Worm (Caenorhabditis elegans) whole organism, L3 larva: Measurements from ENCODE around the gene pcyt-2.2.

Experiments used
- ZK546.5 ChIP-seq: sonication (generic microtip); optimal IDR thresholded peaks from 2 replicates; lab custom pipeline; 2017; ENCODE audit warnings: missing biosample characterization, missing genetic modification characterization
- aly-2 ChIP-seq: fragments of 150-350 bp; optimal IDR thresholded peaks from 2 replicates; lab custom pipeline; 2014; ENCODE audit warnings: missing biosample characterization, missing genetic modification characterization
- ama-1 ChIP-seq: fragments of 150-350 bp; optimal IDR thresholded peaks from 2 replicates; lab custom pipeline; 2018
- ceh-28 ChIP-seq: fragments of 150-350 bp; optimal IDR thresholded peaks from 2 replicates; lab custom pipeline; 2014; ENCODE audit warnings: missing biosample characterization, missing genetic modification reagents, missing genetic modification characterization
- ceh-82 ChIP-seq: fragments of 150-350 bp; optimal IDR thresholded peaks from 2 replicates; lab custom pipeline; 2014; ENCODE audit warnings: missing biosample characterization, missing genetic modification characterization
- ceh-9 ChIP-seq: sonication (generic microtip); optimal IDR thresholded peaks from 2 replicates; lab custom pipeline; 2018; ENCODE audit warnings: missing biosample characterization, missing genetic modification characterization
- daf-12 ChIP-seq: fragments of 150-350 bp; optimal IDR thresholded peaks from 2 replicates; lab custom pipeline; 2014; ENCODE audit warnings: missing biosample characterization, missing genetic modification reagents, missing genetic modification characterization
- elt-1 ChIP-seq: fragments of 150-350 bp; optimal IDR thresholded peaks from 2 replicates; lab custom pipeline; 2014; ENCODE audit warnings: missing biosample characterization, missing genetic modification characterization
- elt-2 ChIP-seq: sonication (generic microtip); optimal IDR thresholded peaks from 2 replicates; lab custom pipeline; 2016; ENCODE audit warnings: missing genetic modification reagents, mild to moderate bottlenecking, missing genetic modification characterization, missing compliant biosample characterization
- elt-3 ChIP-seq, 3 experiments: fragments of 150-350 bp in 1 of 3; sonication (generic microtip) in 2 of 3; optimal IDR thresholded peaks; 2 replicates in 2 of 3; 4 replicates in 1 of 3; lab custom pipeline; 2014 to 2017; ENCODE audit warnings: missing biosample characterization in 3 of 3, missing genetic modification characterization in 3 of 3
- eor-1 ChIP-seq, 2 experiments: fragments of 150-350 bp; optimal IDR thresholded peaks; 2 replicates each; lab custom pipeline; 2014 to 2018; ENCODE audit warnings: missing biosample characterization in 2 of 2, missing genetic modification characterization in 2 of 2
- fkh-10 ChIP-seq: sonication (generic microtip); optimal IDR thresholded peaks from 2 replicates; lab custom pipeline; 2017; ENCODE audit warnings: missing biosample characterization, missing genetic modification reagents, missing genetic modification characterization
- fkh-2 ChIP-seq: fragments of 150-350 bp; optimal IDR thresholded peaks from 2 replicates; lab custom pipeline; 2014; ENCODE audit warnings: missing biosample characterization, missing genetic modification reagents, missing genetic modification characterization
- fos-1 ChIP-seq: fragments of 150-350 bp; optimal IDR thresholded peaks from 2 replicates; lab custom pipeline; 2014; ENCODE audit warnings: missing biosample characterization, missing genetic modification characterization
- hmg-11 ChIP-seq: sonication (generic microtip); optimal IDR thresholded peaks from 2 replicates; lab custom pipeline; 2016; ENCODE audit warnings: missing genetic modification characterization, missing compliant biosample characterization
- jun-1 ChIP-seq: fragments of 150-350 bp; optimal IDR thresholded peaks from 2 replicates; lab custom pipeline; 2014; ENCODE audit warnings: missing biosample characterization, missing genetic modification reagents, missing genetic modification characterization
- lin-15B ChIP-seq: fragments of 150-350 bp; optimal IDR thresholded peaks from 2 replicates; lab custom pipeline; 2014; ENCODE audit warnings: missing biosample characterization, missing genetic modification characterization
- lin-39 ChIP-seq: fragments of 150-350 bp; optimal IDR thresholded peaks from 2 replicates; lab custom pipeline; 2018; ENCODE audit warnings: missing biosample characterization, missing genetic modification reagents, missing genetic modification characterization
- lsy-12 ChIP-seq: sonication (generic microtip); optimal IDR thresholded peaks from 2 replicates; lab custom pipeline; 2016; ENCODE audit warnings: mild to moderate bottlenecking, missing genetic modification characterization, missing compliant biosample characterization
- mdl-1 ChIP-seq: fragments of 150-350 bp; optimal IDR thresholded peaks from 2 replicates; lab custom pipeline; 2014; ENCODE audit warnings: missing biosample characterization, missing genetic modification characterization
- mml-1 ChIP-seq: fragments of 150-350 bp; sonication (generic microtip); optimal IDR thresholded peaks from 3 replicates; lab custom pipeline; 2014; ENCODE audit warnings: missing biosample characterization, missing genetic modification characterization
- nfya-1 ChIP-seq: sonication (generic microtip); optimal IDR thresholded peaks from 2 replicates; lab custom pipeline; 2017; ENCODE audit warnings: missing genetic modification characterization, mild to moderate bottlenecking, missing compliant biosample characterization, antibody characterized with exemption, moderate library complexity; ENCODE audit not compliant: insufficient read depth
- nhr-11 ChIP-seq: fragments of 150-350 bp; optimal IDR thresholded peaks from 2 replicates; lab custom pipeline; 2014; ENCODE audit warnings: missing biosample characterization, missing genetic modification characterization
- nhr-12 ChIP-seq: fragments of 150-350 bp; optimal IDR thresholded peaks from 2 replicates; lab custom pipeline; 2014; ENCODE audit warnings: missing biosample characterization, missing genetic modification characterization
- nhr-23 ChIP-seq: fragments of 150-350 bp; optimal IDR thresholded peaks from 2 replicates; lab custom pipeline; 2014; ENCODE audit warnings: missing biosample characterization, missing genetic modification reagents, missing genetic modification characterization
- nhr-237 ChIP-seq: fragments of 150-350 bp; optimal IDR thresholded peaks from 2 replicates; lab custom pipeline; 2014; ENCODE audit warnings: missing biosample characterization, missing genetic modification characterization
- nhr-43 ChIP-seq: sonication (generic microtip); optimal IDR thresholded peaks from 2 replicates; lab custom pipeline; 2016; ENCODE audit warnings: mild to moderate bottlenecking, missing genetic modification characterization, missing compliant biosample characterization; ENCODE audit not compliant: poor library complexity, severe bottlenecking
- nhr-67 ChIP-seq: fragments of 150-350 bp; optimal IDR thresholded peaks from 2 replicates; lab custom pipeline; 2014; ENCODE audit warnings: missing biosample characterization, missing genetic modification characterization
- pha-4 ChIP-seq: fragments of 150-350 bp; optimal IDR thresholded peaks from 2 replicates; lab custom pipeline; 2014; ENCODE audit warnings: missing biosample characterization, missing genetic modification reagents, missing genetic modification characterization
- pqm-1 ChIP-seq: fragments of 150-350 bp; optimal IDR thresholded peaks from 2 replicates; lab custom pipeline; 2017; ENCODE audit warnings: missing biosample characterization, missing genetic modification characterization, inconsistent platforms
- skn-1 ChIP-seq: fragments of 150-350 bp; optimal IDR thresholded peaks from 2 replicates; lab custom pipeline; 2014; ENCODE audit warnings: missing biosample characterization, missing genetic modification characterization
- snpc-4 ChIP-seq: fragments of 150-350 bp; optimal IDR thresholded peaks from 2 replicates; lab custom pipeline; 2014; ENCODE audit warnings: missing biosample characterization, missing genetic modification characterization
- tbx-2 ChIP-seq: sonication (generic microtip); optimal IDR thresholded peaks from 2 replicates; lab custom pipeline; 2016; ENCODE audit warnings: mild to moderate bottlenecking, missing genetic modification characterization, missing compliant biosample characterization
- unc-39 ChIP-seq: sonication (generic microtip); optimal IDR thresholded peaks from 4 replicates; lab custom pipeline; 2017; ENCODE audit warnings: missing biosample characterization, missing genetic modification characterization
- unc-62 ChIP-seq: fragments of 150-350 bp; sonication (generic microtip); optimal IDR thresholded peaks from 4 replicates; lab custom pipeline; 2014; ENCODE audit warnings: missing biosample characterization, missing genetic modification reagents, missing genetic modification characterization
- ztf-4 ChIP-seq: fragments of 150-350 bp; optimal IDR thresholded peaks from 2 replicates; lab custom pipeline; 2014; ENCODE audit warnings: missing biosample characterization, missing genetic modification characterization

The pcyt-2.2 gene

DNA sequence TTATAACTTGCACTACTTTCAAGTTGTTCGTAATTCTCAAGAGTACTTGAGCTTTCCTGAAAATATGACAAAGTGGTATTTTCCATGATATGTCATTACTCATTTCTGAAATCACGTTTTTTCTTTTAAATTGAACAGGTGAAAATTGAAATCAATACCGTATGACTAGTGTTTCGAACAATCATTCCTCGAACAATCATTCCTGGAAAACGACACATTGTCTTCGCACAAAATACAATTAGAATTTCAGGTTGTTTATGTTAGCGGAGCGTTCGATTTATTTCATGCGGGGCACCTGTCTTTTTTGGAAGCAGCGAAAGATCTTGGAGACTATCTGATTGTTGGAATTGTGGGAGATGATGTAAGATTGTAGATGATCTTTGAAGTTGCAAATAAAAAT lies 2.1 kb downstream of the pcyt-2.2 start:
- TF ChIP-seq elt-3 (tag; optimal IDR thresholded peaks at IDR 0.05; lab: Kevin White, UChicago) (no peak), pha-4 (tag; lab: Kevin White, UChicago) (no peak), skn-1 (tag; lab: Kevin White, UChicago) (no peak), fkh-2 (tag; lab: Kevin White, UChicago) (no peak), tbx-2 (tag; lab: Kevin White, UChicago) (no peak), mml-1 (tag; lab: Kevin White, UChicago) (no peak), ZK546.5 (tag; lab: Kevin White, UChicago) (no peak), ceh-9 (no peak), ztf-4 (tag; lab: Kevin White, UChicago) (no peak), mdl-1 (no peak), lin-15B (no peak), pqm-1 (no peak), unc-39 (tag; lab: Kevin White, UChicago) (no peak), jun-1 (tag; lab: Kevin White, UChicago) (no peak)

ce11 chrX:7888915-7889314 lies 4.8 kb downstream of the pcyt-2.2 start, which contains the start of gene C39D10.2:
Gene C39D10.2, plus strand, starts transcription at chrX:7889215.
- TF ChIP-seq aly-2 (tag; lab: Kevin White, UChicago): no peak
- TF ChIP-seq ceh-28 (tag; lab: Kevin White, UChicago): no peak
- no peak for TF ChIP-seq elt-1 (tag; lab: Kevin White, UChicago)
- no peak for TF ChIP-seq mdl-1
- TF ChIP-seq hmg-11 (tag; lab: Kevin White, UChicago): no peak
- no peak for TF ChIP-seq fkh-2 (tag; lab: Kevin White, UChicago)
- TF ChIP-seq snpc-4: no peak
- no peak for TF ChIP-seq lin-39
- no peak for TF ChIP-seq ZK546.5 (tag; lab: Kevin White, UChicago)
- TF ChIP-seq nhr-237 (tag; lab: Kevin White, UChicago): no peak
- TF ChIP-seq nhr-12 (tag; lab: Kevin White, UChicago): no peak

- TF ChIP-seq fkh-10 (no peak), daf-12 (tag; lab: Kevin White, UChicago) (no peak), elt-3 (tag; optimal IDR thresholded peaks at IDR 0.05; lab: Kevin White, UChicago) (no peak), ceh-82 (no peak), pqm-1 (no peak), unc-62 (GFP tag; lab: Kevin White, UChicago) (no peak), nhr-23 (no peak), lsy-12 (tag; lab: Kevin White, UChicago) (no peak), elt-1 (tag; lab: Kevin White, UChicago) (no peak), nfya-1 (no peak)
Observed at ce11 chrX:7892296-7892695, 8.2 kb downstream of the pcyt-2.2 start, which contains the start of gene C39D10.5. Gene C39D10.5, minus strand, starts transcription at chrX:7892396.

- TF ChIP-seq nhr-11 (tag; lab: Kevin White, UChicago) (no peak), pqm-1 (no peak), elt-2 (tag; lab: Kevin White, UChicago) (no peak), fkh-2 (tag; lab: Kevin White, UChicago) (no peak), ceh-82 (no peak), ZK546.5 (tag; lab: Kevin White, UChicago) (no peak), pha-4 (tag; lab: Kevin White, UChicago) (no peak), nhr-67 (no peak), eor-1 (tag; optimal IDR thresholded peaks at IDR 0.05; lab: Kevin White, UChicago) (no peak)
Observed at ce11 chrX:7897690-7898089, 13.6 kb downstream of the pcyt-2.2 start, which contains the start of gene latd-1. Gene latd-1, minus strand, starts transcription at chrX:7897790.

- TF ChIP-seq ceh-82 (no peak), nhr-43 (tag; lab: Kevin White, UChicago) (peak; percentile 19), ama-1 (lab: Kevin White, UChicago) (no peak), lin-15B (no peak), fos-1 (no peak), tbx-2 (tag; lab: Kevin White, UChicago) (no peak), lsy-12 (tag; lab: Kevin White, UChicago) (peak; percentile 23), nhr-67 (no peak)
- TF ChIP-seq, all 47 proteins: peak for 2
Observed at ce11 chrX:7898131-7898530, 14.0 kb downstream of the pcyt-2.2 start.
